Worm (Caenorhabditis elegans) whole organism, L3 larva: Measurements from ENCODE around the gene vab-3.

Experiments used
- R02D3.7 ChIP-seq: fragments of 150-350 bp; optimal IDR thresholded peaks from 2 replicates; lab custom pipeline; 2014; ENCODE audit warnings: missing biosample characterization, missing genetic modification characterization
- ZK546.5 ChIP-seq: sonication (generic microtip); optimal IDR thresholded peaks from 2 replicates; lab custom pipeline; 2017; ENCODE audit warnings: missing biosample characterization, missing genetic modification characterization
- ama-1 ChIP-seq: fragments of 150-350 bp; optimal IDR thresholded peaks from 2 replicates; lab custom pipeline; 2018
- ceh-16 ChIP-seq: sonication (generic microtip); optimal IDR thresholded peaks from 2 replicates; lab custom pipeline; 2017; ENCODE audit warnings: missing biosample characterization, missing genetic modification characterization
- ceh-28 ChIP-seq: fragments of 150-350 bp; optimal IDR thresholded peaks from 2 replicates; lab custom pipeline; 2014; ENCODE audit warnings: missing biosample characterization, missing genetic modification reagents, missing genetic modification characterization
- ceh-82 ChIP-seq: fragments of 150-350 bp; optimal IDR thresholded peaks from 2 replicates; lab custom pipeline; 2014; ENCODE audit warnings: missing biosample characterization, missing genetic modification characterization
- ceh-9 ChIP-seq: sonication (generic microtip); optimal IDR thresholded peaks from 2 replicates; lab custom pipeline; 2018; ENCODE audit warnings: missing biosample characterization, missing genetic modification characterization
- daf-12 ChIP-seq: fragments of 150-350 bp; optimal IDR thresholded peaks from 2 replicates; lab custom pipeline; 2014; ENCODE audit warnings: missing biosample characterization, missing genetic modification reagents, missing genetic modification characterization
- egl-27 ChIP-seq: sonication (generic microtip); optimal IDR thresholded peaks from 4 replicates; lab custom pipeline; 2017; ENCODE audit warnings: missing biosample characterization, missing genetic modification reagents, missing genetic modification characterization
- elt-1 ChIP-seq: fragments of 150-350 bp; optimal IDR thresholded peaks from 2 replicates; lab custom pipeline; 2014; ENCODE audit warnings: missing biosample characterization, missing genetic modification characterization
- elt-2 ChIP-seq: sonication (generic microtip); optimal IDR thresholded peaks from 2 replicates; lab custom pipeline; 2016; ENCODE audit warnings: missing genetic modification reagents, mild to moderate bottlenecking, missing genetic modification characterization, missing compliant biosample characterization
- elt-3 ChIP-seq, 3 experiments: fragments of 150-350 bp in 1 of 3; sonication (generic microtip) in 2 of 3; optimal IDR thresholded peaks; 2 replicates in 2 of 3; 4 replicates in 1 of 3; lab custom pipeline; 2014 to 2017; ENCODE audit warnings: missing biosample characterization in 3 of 3, missing genetic modification characterization in 3 of 3
- eor-1 ChIP-seq, 2 experiments: fragments of 150-350 bp; optimal IDR thresholded peaks; 2 replicates each; lab custom pipeline; 2014 to 2018; ENCODE audit warnings: missing biosample characterization in 2 of 2, missing genetic modification characterization in 2 of 2
- fkh-10 ChIP-seq: sonication (generic microtip); optimal IDR thresholded peaks from 2 replicates; lab custom pipeline; 2017; ENCODE audit warnings: missing biosample characterization, missing genetic modification reagents, missing genetic modification characterization
- fkh-2 ChIP-seq: fragments of 150-350 bp; optimal IDR thresholded peaks from 2 replicates; lab custom pipeline; 2014; ENCODE audit warnings: missing biosample characterization, missing genetic modification reagents, missing genetic modification characterization
- fos-1 ChIP-seq: fragments of 150-350 bp; optimal IDR thresholded peaks from 2 replicates; lab custom pipeline; 2014; ENCODE audit warnings: missing biosample characterization, missing genetic modification characterization
- hmg-11 ChIP-seq: sonication (generic microtip); optimal IDR thresholded peaks from 2 replicates; lab custom pipeline; 2016; ENCODE audit warnings: missing genetic modification characterization, missing compliant biosample characterization
- jun-1 ChIP-seq: fragments of 150-350 bp; optimal IDR thresholded peaks from 2 replicates; lab custom pipeline; 2014; ENCODE audit warnings: missing biosample characterization, missing genetic modification reagents, missing genetic modification characterization
- lin-15B ChIP-seq: fragments of 150-350 bp; optimal IDR thresholded peaks from 2 replicates; lab custom pipeline; 2014; ENCODE audit warnings: missing biosample characterization, missing genetic modification characterization
- lin-39 ChIP-seq: fragments of 150-350 bp; optimal IDR thresholded peaks from 2 replicates; lab custom pipeline; 2018; ENCODE audit warnings: missing biosample characterization, missing genetic modification reagents, missing genetic modification characterization
- lsy-12 ChIP-seq: sonication (generic microtip); optimal IDR thresholded peaks from 2 replicates; lab custom pipeline; 2016; ENCODE audit warnings: mild to moderate bottlenecking, missing genetic modification characterization, missing compliant biosample characterization
- mml-1 ChIP-seq: fragments of 150-350 bp; sonication (generic microtip); optimal IDR thresholded peaks from 3 replicates; lab custom pipeline; 2014; ENCODE audit warnings: missing biosample characterization, missing genetic modification characterization
- nfya-1 ChIP-seq: sonication (generic microtip); optimal IDR thresholded peaks from 2 replicates; lab custom pipeline; 2017; ENCODE audit warnings: missing genetic modification characterization, mild to moderate bottlenecking, missing compliant biosample characterization, antibody characterized with exemption, moderate library complexity; ENCODE audit not compliant: insufficient read depth
- nhr-11 ChIP-seq: fragments of 150-350 bp; optimal IDR thresholded peaks from 2 replicates; lab custom pipeline; 2014; ENCODE audit warnings: missing biosample characterization, missing genetic modification characterization
- nhr-12 ChIP-seq: fragments of 150-350 bp; optimal IDR thresholded peaks from 2 replicates; lab custom pipeline; 2014; ENCODE audit warnings: missing biosample characterization, missing genetic modification characterization
- nhr-23 ChIP-seq: fragments of 150-350 bp; optimal IDR thresholded peaks from 2 replicates; lab custom pipeline; 2014; ENCODE audit warnings: missing biosample characterization, missing genetic modification reagents, missing genetic modification characterization
- nhr-237 ChIP-seq: fragments of 150-350 bp; optimal IDR thresholded peaks from 2 replicates; lab custom pipeline; 2014; ENCODE audit warnings: missing biosample characterization, missing genetic modification characterization
- nhr-25 ChIP-seq: sonication (generic microtip); optimal IDR thresholded peaks from 2 replicates; lab custom pipeline; 2017; ENCODE audit warnings: missing biosample characterization, missing genetic modification characterization
- nhr-28 ChIP-seq: fragments of 150-350 bp; optimal IDR thresholded peaks from 2 replicates; lab custom pipeline; 2014; ENCODE audit warnings: missing biosample characterization, missing genetic modification characterization
- nhr-43 ChIP-seq: sonication (generic microtip); optimal IDR thresholded peaks from 2 replicates; lab custom pipeline; 2016; ENCODE audit warnings: mild to moderate bottlenecking, missing genetic modification characterization, missing compliant biosample characterization; ENCODE audit not compliant: poor library complexity, severe bottlenecking
- nhr-67 ChIP-seq: fragments of 150-350 bp; optimal IDR thresholded peaks from 2 replicates; lab custom pipeline; 2014; ENCODE audit warnings: missing biosample characterization, missing genetic modification characterization
- nhr-77 ChIP-seq: fragments of 150-350 bp; optimal IDR thresholded peaks from 2 replicates; lab custom pipeline; 2014; ENCODE audit warnings: missing biosample characterization, missing genetic modification characterization
- pqm-1 ChIP-seq: fragments of 150-350 bp; optimal IDR thresholded peaks from 2 replicates; lab custom pipeline; 2017; ENCODE audit warnings: missing biosample characterization, missing genetic modification characterization, inconsistent platforms
- sea-2 ChIP-seq: fragments of 150-350 bp; sonication (generic microtip); optimal IDR thresholded peaks from 4 replicates; lab custom pipeline; 2014; ENCODE audit warnings: missing biosample characterization, missing genetic modification reagents, missing genetic modification characterization
- tbx-2 ChIP-seq: sonication (generic microtip); optimal IDR thresholded peaks from 2 replicates; lab custom pipeline; 2016; ENCODE audit warnings: mild to moderate bottlenecking, missing genetic modification characterization, missing compliant biosample characterization
- unc-39 ChIP-seq: sonication (generic microtip); optimal IDR thresholded peaks from 4 replicates; lab custom pipeline; 2017; ENCODE audit warnings: missing biosample characterization, missing genetic modification characterization
- unc-62 ChIP-seq: fragments of 150-350 bp; sonication (generic microtip); optimal IDR thresholded peaks from 4 replicates; lab custom pipeline; 2014; ENCODE audit warnings: missing biosample characterization, missing genetic modification reagents, missing genetic modification characterization
- zag-1 ChIP-seq: fragments of 150-350 bp; optimal IDR thresholded peaks from 2 replicates; lab custom pipeline; 2014; ENCODE audit warnings: missing biosample characterization, missing genetic modification characterization
- ztf-11 ChIP-seq: fragments of 150-350 bp; optimal IDR thresholded peaks from 2 replicates; lab custom pipeline; 2014; ENCODE audit warnings: missing biosample characterization, missing genetic modification characterization
- ztf-4 ChIP-seq: fragments of 150-350 bp; optimal IDR thresholded peaks from 2 replicates; lab custom pipeline; 2014; ENCODE audit warnings: missing biosample characterization, missing genetic modification characterization

vab-3 gene

DNA sequence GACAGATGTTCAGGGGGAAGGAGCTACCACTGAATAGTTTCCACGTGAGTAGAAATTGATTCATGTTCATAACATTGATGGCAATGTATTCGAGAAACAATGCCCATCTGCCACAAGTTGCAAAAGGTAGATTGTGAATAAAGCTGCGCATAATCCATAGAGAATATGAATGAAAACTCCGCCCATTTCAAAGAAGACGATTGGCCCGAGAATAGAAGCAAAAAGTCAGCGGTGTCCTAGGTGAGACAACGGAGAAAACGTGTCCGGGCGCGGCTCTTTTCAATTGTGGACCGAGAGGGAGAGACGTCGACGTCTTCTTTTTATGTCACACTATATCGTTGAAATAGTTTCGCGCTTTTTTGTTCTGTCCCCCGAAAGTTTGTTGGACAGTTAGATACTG, at the start of gene vab-3:
Gene vab-3 (plus strand): TSS at position 301 of the 400 bp plus-strand sequence.
- TF ChIP-seq unc-39 (no peak), nfya-1 (tag; lab: Kevin White, UChicago) (peak; percentile 12)

DNA sequence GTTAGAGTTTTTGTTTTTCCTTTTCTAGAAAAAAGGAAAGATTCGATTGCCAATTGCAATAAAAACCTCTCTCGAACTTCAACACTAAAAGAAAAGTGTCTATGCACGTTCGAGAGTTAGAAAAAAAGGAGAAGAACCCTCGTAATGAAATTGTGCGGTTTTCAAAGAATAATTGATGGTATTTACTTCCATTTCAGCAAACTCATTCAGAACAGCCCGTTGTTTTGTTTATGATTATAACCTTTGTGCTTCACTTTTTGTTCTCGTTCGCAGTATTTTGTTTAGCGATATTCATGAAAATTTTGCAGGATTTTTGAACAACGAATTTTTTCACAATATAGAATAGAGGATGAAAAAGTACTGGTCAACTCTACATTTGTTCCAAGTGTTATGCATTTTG, 45.7 kb upstream of the vab-3 start, which contains the start of gene lgc-41:
Gene lgc-41 (plus strand): TSS at position 301 of the 400 bp plus-strand sequence.
- TF ChIP-seq lin-39 (tag; lab: Kevin White, UChicago) = no peak
- TF ChIP-seq nhr-43 = no peak
- TF ChIP-seq nhr-77 = no peak
- no peak for TF ChIP-seq ceh-82 (tag; lab: Kevin White, UChicago)
- no peak for TF ChIP-seq zag-1 (tag; lab: Kevin White, UChicago)
- TF ChIP-seq ztf-11 = no peak
- no peak for TF ChIP-seq pqm-1
- no peak for TF ChIP-seq nhr-12
- no peak for TF ChIP-seq ceh-16
- TF ChIP-seq elt-2 (tag; lab: Kevin White, UChicago) = no peak
- TF ChIP-seq sea-2 (GFP tag; lab: Kevin White, UChicago) = no peak
- no peak for TF ChIP-seq lin-15B (tag; lab: Kevin White, UChicago)
- TF ChIP-seq nhr-23 = no peak
- TF ChIP-seq ZK546.5 (tag; lab: Kevin White, UChicago) = no peak
- TF ChIP-seq fkh-2 (tag; lab: Kevin White, UChicago) = no peak
- TF ChIP-seq daf-12 = no peak
- no peak for TF ChIP-seq hmg-11 (tag; lab: Kevin White, UChicago)
- TF ChIP-seq unc-62 (GFP tag; lab: Kevin White, UChicago) = no peak
- no peak for TF ChIP-seq elt-1 (tag; lab: Kevin White, UChicago)

DNA sequence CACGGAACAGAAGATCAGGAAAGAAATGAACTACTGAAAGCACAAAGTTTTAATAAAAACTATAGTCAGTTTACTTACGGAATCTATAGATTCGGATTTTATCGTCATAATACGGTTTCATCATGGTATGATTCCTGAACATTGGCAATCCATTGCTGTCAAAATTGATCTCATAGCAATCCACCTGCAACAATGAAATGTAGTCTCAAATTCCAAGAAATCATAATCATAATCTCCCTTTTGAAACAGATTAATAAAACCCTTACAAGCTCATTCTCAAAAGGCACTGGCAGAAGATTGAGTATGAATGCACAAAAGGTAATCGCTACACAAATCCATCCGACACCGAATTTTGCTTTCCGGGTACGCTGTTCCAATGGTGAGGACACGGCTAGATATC, 37.3 kb upstream of the vab-3 start:
- TF ChIP-seq ceh-16 (no peak), tbx-2 (tag; lab: Kevin White, UChicago) (no peak), nhr-25 (tag; lab: Kevin White, UChicago) (no peak), unc-39 (no peak), ZK546.5 (tag; lab: Kevin White, UChicago) (no peak), lin-39 (tag; lab: Kevin White, UChicago) (no peak), nhr-11 (tag; lab: Kevin White, UChicago) (no peak), mml-1 (tag; lab: Kevin White, UChicago) (no peak), nhr-28 (tag; lab: Kevin White, UChicago) (no peak), daf-12 (no peak), ceh-28 (tag; lab: Kevin White, UChicago) (no peak), nhr-237 (no peak), elt-3 (tag; optimal IDR thresholded peaks at IDR 0.05; lab: Kevin White, UChicago) (no peak), nhr-23 (no peak)

DNA sequence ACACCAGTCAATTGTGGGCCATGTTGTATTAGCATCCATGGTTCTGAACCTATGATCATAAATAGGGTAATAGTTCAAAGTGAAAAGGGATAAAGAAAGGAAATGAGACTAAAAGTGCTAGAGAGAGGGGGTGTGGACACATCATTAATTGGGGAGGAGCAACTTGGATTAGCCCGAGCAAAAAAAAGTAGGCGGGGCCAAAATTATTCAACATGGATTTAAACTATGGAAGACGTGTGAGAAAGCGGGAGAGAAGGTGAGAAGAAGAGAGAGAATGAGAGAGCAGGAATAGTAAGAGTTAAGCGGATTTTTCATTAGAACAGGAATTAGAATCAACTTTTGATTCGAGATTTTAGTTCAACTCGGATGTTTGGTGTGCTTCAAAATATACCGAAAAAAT, 36.1 kb upstream of the vab-3 start, which contains the start of gene C39B10.1:
Gene C39B10.1 (minus strand): TSS at position 101 of the 400 bp plus-strand sequence.
- TF ChIP-seq elt-3 (tag; optimal IDR thresholded peaks at IDR 0.05; lab: Kevin White, UChicago) (no peak), ama-1 (lab: Kevin White, UChicago) (no peak), nhr-77 (no peak), ceh-9 (no peak), hmg-11 (tag; lab: Kevin White, UChicago) (no peak), zag-1 (tag; lab: Kevin White, UChicago) (no peak), fos-1 (no peak), fkh-10 (GFP tag; lab: Kevin White, UChicago) (no peak), jun-1 (no peak), nhr-23 (no peak), tbx-2 (tag; lab: Kevin White, UChicago) (no peak), ceh-16 (no peak), lsy-12 (tag; lab: Kevin White, UChicago) (no peak), ztf-4 (no peak), daf-12 (no peak), nhr-67 (tag; lab: Kevin White, UChicago) (no peak), egl-27 (tag; lab: Kevin White, UChicago) (no peak), R02D3.7 (tag; lab: Kevin White, UChicago) (no peak), ztf-11 (no peak), eor-1 (tag; optimal IDR thresholded peaks at IDR 0.05; lab: Kevin White, UChicago) (no peak)
